Worm (Caenorhabditis elegans) whole organism, L2 larva: ENCODE results near the gene kcmf-1.

ENCODE experiments used
- F13H6.1 ChIP-seq: sonication (generic microtip); optimal IDR thresholded peaks from 2 replicates; lab custom pipeline; 2016; ENCODE audit warnings: missing genetic modification characterization, missing compliant biosample characterization
- ama-1 ChIP-seq: fragments of 150-350 bp; optimal IDR thresholded peaks from 2 replicates; lab custom pipeline; 2018; ENCODE audit warnings: inconsistent platforms
- blmp-1 ChIP-seq: sonication (generic microtip); optimal IDR thresholded peaks from 2 replicates; lab custom pipeline; 2017; ENCODE audit warnings: missing genetic modification characterization, mild to moderate bottlenecking, missing compliant biosample characterization, antibody characterized with exemption, moderate library complexity; ENCODE audit not compliant: insufficient read depth
- dmd-4 ChIP-seq: sonication (generic microtip); optimal IDR thresholded peaks from 2 replicates; lab custom pipeline; 2017; ENCODE audit warnings: missing biosample characterization, missing genetic modification characterization
- elt-1 ChIP-seq: fragments of 150-350 bp; optimal IDR thresholded peaks from 2 replicates; lab custom pipeline; 2014; ENCODE audit warnings: missing biosample characterization, missing genetic modification characterization
- lin-13 ChIP-seq: fragments of 150-350 bp; optimal IDR thresholded peaks from 2 replicates; lab custom pipeline; 2014; ENCODE audit warnings: missing biosample characterization, missing genetic modification reagents, missing genetic modification characterization
- mab-5 ChIP-seq: fragments of 150-350 bp; optimal IDR thresholded peaks from 2 replicates; lab custom pipeline; 2014; ENCODE audit warnings: missing biosample characterization, missing genetic modification characterization
- mdl-1 ChIP-seq, 2 experiments: fragments of 150-350 bp in 1 of 2; sonication (generic microtip) in 1 of 2; optimal IDR thresholded peaks; 2 replicates each; lab custom pipeline; 2017; ENCODE audit warnings: missing biosample characterization in 2 of 2, missing genetic modification characterization in 2 of 2
- nhr-11 ChIP-seq: fragments of 150-350 bp; optimal IDR thresholded peaks from 2 replicates; lab custom pipeline; 2014; ENCODE audit warnings: missing biosample characterization, missing genetic modification characterization
- nhr-6 ChIP-seq: fragments of 150-350 bp; optimal IDR thresholded peaks from 2 replicates; lab custom pipeline; 2014; ENCODE audit warnings: missing biosample characterization, missing genetic modification characterization
- peb-1 ChIP-seq: fragments of 150-350 bp; optimal IDR thresholded peaks from 2 replicates; lab custom pipeline; 2014; ENCODE audit warnings: missing biosample characterization, missing genetic modification characterization
- snpc-4 ChIP-seq: fragments of 150-350 bp; optimal IDR thresholded peaks from 2 replicates; lab custom pipeline; 2014; ENCODE audit warnings: missing biosample characterization, missing genetic modification characterization
- unc-39 ChIP-seq: fragments of 150-350 bp; optimal IDR thresholded peaks from 2 replicates; lab custom pipeline; 2014; ENCODE audit warnings: missing biosample characterization, missing genetic modification characterization
- ztf-11 ChIP-seq: sonication (generic microtip); optimal IDR thresholded peaks from 2 replicates; lab custom pipeline; 2017; ENCODE audit warnings: missing biosample characterization, missing genetic modification characterization

DNA sequence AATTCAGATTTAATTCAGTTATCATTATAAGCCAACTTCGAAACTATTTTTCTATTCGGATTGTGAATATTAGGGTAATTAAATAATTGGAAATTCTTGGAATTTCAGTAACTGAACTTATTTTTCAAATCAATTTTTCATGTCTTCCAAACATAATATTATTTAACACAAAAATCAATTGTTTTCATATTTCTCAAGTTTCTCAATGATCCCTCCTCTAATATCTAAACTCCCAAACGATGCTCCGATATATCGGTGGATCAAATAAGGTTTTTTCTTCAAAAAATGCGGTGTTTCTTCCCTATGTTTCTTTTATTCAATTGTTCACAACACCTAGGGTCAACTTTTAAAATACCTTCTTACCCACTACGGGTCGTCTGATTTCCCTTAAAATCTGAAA, 12.7 kb upstream of the kcmf-1 start:
- TF ChIP-seq peb-1 (tag; lab: Kevin White, UChicago): no peak
- TF ChIP-seq mdl-1 (tag; optimal IDR thresholded peaks at IDR 0.05; lab: Kevin White, UChicago): no peak
- no peak for TF ChIP-seq elt-1 (tag; lab: Kevin White, UChicago)
- TF ChIP-seq dmd-4: no peak
- no peak for TF ChIP-seq mab-5 (tag; lab: Kevin White, UChicago)
- no peak for TF ChIP-seq blmp-1
- TF ChIP-seq F13H6.1 (tag; lab: Kevin White, UChicago): no peak
- TF ChIP-seq ama-1 (lab: Kevin White, UChicago): no peak
- TF ChIP-seq nhr-6: no peak
- no peak for TF ChIP-seq lin-13 (GFP tag; lab: Kevin White, UChicago)
- TF ChIP-seq snpc-4 (tag; lab: Kevin White, UChicago): no peak
- no peak for TF ChIP-seq ztf-11
- no peak for TF ChIP-seq unc-39
- TF ChIP-seq nhr-11 (tag; lab: Kevin White, UChicago): no peak
